Worm (Caenorhabditis elegans) whole organism, midembryonic: Measurements from ENCODE around the gene tbc-20.

Experiments
- T22C8.4 ChIP-seq: fragments of 200-800 bp; sonication (Bioruptor generic); IDR thresholded peaks from 2 replicates; pipeline ENCODE4 v1.3.6; 2022; ENCODE audit warnings: missing genetic modification characterization, missing compliant biosample characterization
- cog-1 ChIP-seq: sonication (generic microtip); optimal IDR thresholded peaks from 2 replicates; lab custom pipeline; 2016; ENCODE audit warnings: missing genetic modification characterization, missing compliant biosample characterization
- flt-1 ChIP-seq: fragments of 200-800 bp; sonication (Bioruptor generic); IDR thresholded peaks from 2 replicates; pipeline ENCODE4 v1.3.6; 2022; ENCODE audit warnings: missing genetic modification characterization, missing compliant biosample characterization
- klf-2 ChIP-seq: fragments of 200-800 bp; sonication (Bioruptor generic); conservative IDR thresholded peaks from 2 replicates; pipeline ENCODE4 v1.3.6; 2022; ENCODE audit warnings: missing genetic modification reagents, missing genetic modification characterization, missing compliant biosample characterization
- med-1 ChIP-seq: sonication (generic microtip); optimal IDR thresholded peaks from 2 replicates; lab custom pipeline; 2017; ENCODE audit warnings: missing genetic modification characterization, mild to moderate bottlenecking, missing compliant biosample characterization, antibody characterized with exemption, missing genetic modification reagents; ENCODE audit not compliant: insufficient read depth
- ref-1 ChIP-seq: fragments of 200-800 bp; sonication (Bioruptor generic); conservative IDR thresholded peaks from 2 replicates; pipeline ENCODE4 v1.3.6; 2022; ENCODE audit warnings: missing genetic modification reagents, missing genetic modification characterization, missing compliant biosample characterization
- tab-1 ChIP-seq: fragments of 200-800 bp; sonication (Bioruptor generic); IDR thresholded peaks from 2 replicates; pipeline ENCODE4 v1.3.6; 2022; ENCODE audit warnings: missing genetic modification characterization, missing compliant biosample characterization
- ztf-23 ChIP-seq: fragments of 200-800 bp; sonication (Bioruptor generic); IDR thresholded peaks from 2 replicates; pipeline ENCODE4 v1.3.6; 2022; ENCODE audit warnings: missing genetic modification reagents, missing genetic modification characterization, missing compliant biosample characterization
- ztf-29 ChIP-seq: fragments of 200-800 bp; sonication (Bioruptor generic); IDR thresholded peaks from 2 replicates; pipeline ENCODE4 v1.3.6; 2022; ENCODE audit warnings: missing genetic modification reagents, missing genetic modification characterization, missing compliant biosample characterization

tbc-20 gene

DNA sequence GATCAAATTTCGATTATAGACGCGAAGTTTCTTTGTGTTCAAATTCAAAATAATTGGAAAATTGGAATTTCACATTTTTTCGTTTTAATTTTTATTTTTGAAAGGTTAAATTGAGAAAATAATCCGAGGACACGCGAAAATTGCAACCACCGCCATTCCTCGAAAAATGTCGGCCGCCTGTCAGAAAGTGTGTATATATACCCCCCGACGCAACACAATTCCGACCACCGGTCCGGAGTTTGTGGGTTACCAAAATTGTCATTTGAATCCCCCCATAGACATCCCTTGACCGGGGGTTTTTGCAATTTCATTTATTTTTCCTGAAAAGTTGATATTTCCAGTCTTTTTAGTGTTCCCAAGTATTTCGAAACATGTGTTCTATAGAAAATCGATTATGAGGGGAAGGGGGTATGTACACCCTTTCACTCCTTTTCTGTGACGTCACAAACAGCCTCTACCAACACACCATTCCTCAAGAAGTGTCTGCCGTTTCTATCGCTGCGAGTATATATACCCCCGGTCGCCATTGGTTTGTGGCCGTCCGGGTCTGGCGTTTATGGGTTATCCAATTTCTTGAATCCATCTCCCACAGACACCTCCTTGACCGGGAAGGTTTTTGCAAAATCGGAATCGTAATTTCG lies 6.1 kb downstream of the tbc-20 start, which contains the start of gene W01D2.3:
Gene W01D2.3, minus strand, starts transcription at position 51 of the 641 bp plus-strand sequence.
- peak; percentile 82 for TF ChIP-seq cog-1 (tag; lab: Kevin White, UChicago)
- peak; percentile 90 for TF ChIP-seq tab-1 (GFP tag; lab: Robert Waterston, UW)
- TF ChIP-seq ztf-23 (GFP tag; lab: Robert Waterston, UW) = peak; percentile 93
- TF ChIP-seq ztf-29 (GFP tag; lab: Robert Waterston, UW) = peak; percentile 83
- TF ChIP-seq T22C8.4 = peak; percentile 87
- peak; percentile 93 for TF ChIP-seq flt-1 (GFP tag; lab: Robert Waterston, UW)
- peak; percentile 86 for TF ChIP-seq klf-2
- peak; percentile 84 for TF ChIP-seq ref-1 (GFP tag; lab: Robert Waterston, UW)
- peak; percentile 66 for TF ChIP-seq med-1 (GFP tag; lab: Kevin White, UChicago)

DNA sequence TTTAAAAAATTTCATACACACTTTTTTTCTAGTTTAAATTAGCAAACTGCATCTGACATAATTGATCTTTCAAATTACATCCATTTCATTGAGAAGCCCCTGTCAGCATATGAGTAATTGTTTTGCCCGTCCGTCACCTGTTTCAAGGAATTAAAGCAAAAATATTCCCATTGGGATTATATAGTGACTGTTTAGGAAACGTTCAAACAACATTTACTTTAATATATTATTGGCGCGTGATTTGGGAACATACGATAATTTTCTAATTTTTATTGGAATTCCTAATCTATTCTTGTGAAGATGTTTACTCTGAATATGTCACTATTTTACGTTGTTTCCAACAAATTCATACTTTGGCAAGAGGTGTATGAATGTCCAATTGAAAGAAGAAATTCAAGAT lies 7.4 kb downstream of the tbc-20 start, which contains the start of gene srt-11:
Gene srt-11, plus strand, starts transcription at position 301 of the 400 bp plus-strand sequence.
- TF ChIP-seq cog-1 (tag; lab: Kevin White, UChicago) = no peak
- TF ChIP-seq ref-1 (GFP tag; lab: Robert Waterston, UW) = no peak
- TF ChIP-seq med-1 (GFP tag; lab: Kevin White, UChicago) = no peak
- no peak for TF ChIP-seq T22C8.4
- no peak for TF ChIP-seq klf-2
- no peak for TF ChIP-seq ztf-29 (GFP tag; lab: Robert Waterston, UW)
- no peak for TF ChIP-seq flt-1 (GFP tag; lab: Robert Waterston, UW)
- TF ChIP-seq ztf-23 (GFP tag; lab: Robert Waterston, UW) = no peak
- TF ChIP-seq tab-1 (GFP tag; lab: Robert Waterston, UW) = no peak

DNA sequence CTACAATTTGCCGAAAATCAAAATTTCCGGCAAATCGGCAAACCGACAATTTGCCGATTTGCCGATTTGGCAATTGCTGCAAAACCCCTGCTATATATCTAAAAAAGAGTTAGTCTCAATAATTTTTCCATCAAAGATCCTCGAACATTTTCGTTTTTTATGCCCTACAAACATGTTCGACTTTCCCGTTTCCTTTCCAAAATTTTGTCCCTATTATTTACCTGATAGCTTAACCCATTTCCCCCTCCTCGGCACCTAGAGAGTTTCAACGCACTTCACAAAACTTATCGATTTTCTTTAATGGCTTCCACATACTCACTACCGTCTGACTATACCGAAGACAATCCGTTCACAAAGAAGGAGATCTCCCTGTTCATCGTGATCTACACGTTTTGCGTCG lies 10.4 kb downstream of the tbc-20 start, which contains the start of gene W01D2.6:
Gene W01D2.6, plus strand, starts transcription at position 301 of the 400 bp plus-strand sequence.
- no peak for TF ChIP-seq ref-1 (GFP tag; lab: Robert Waterston, UW)
- TF ChIP-seq flt-1 (GFP tag; lab: Robert Waterston, UW) = no peak
- TF ChIP-seq T22C8.4 = no peak
- TF ChIP-seq ztf-23 (GFP tag; lab: Robert Waterston, UW) = no peak
- no peak for TF ChIP-seq med-1 (GFP tag; lab: Kevin White, UChicago)

DNA sequence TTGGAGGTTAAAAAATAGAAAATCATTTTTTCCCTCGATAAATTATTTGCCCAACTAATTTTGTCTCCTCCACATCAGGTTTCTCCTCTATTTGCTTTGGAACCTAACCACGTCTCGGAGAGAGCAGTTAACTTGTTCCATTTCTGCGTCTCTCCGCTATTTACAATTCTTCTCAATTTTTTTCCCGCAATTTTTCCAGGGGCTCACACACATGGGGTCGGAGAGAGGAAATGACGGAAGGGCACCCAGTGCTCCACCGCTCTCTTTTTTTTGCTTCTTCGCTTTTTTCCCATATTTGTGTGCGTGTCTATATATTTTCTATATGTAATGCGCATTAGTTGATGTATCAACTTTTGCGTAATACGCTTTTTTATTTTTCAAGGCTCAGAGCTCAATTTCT lies 12.3 kb downstream of the tbc-20 start:
- TF ChIP-seq med-1 (GFP tag; lab: Kevin White, UChicago) (no peak), tab-1 (GFP tag; lab: Robert Waterston, UW) (no peak), ztf-29 (GFP tag; lab: Robert Waterston, UW) (no peak), klf-2 (no peak), ref-1 (GFP tag; lab: Robert Waterston, UW) (no peak), cog-1 (tag; lab: Kevin White, UChicago) (no peak)

DNA sequence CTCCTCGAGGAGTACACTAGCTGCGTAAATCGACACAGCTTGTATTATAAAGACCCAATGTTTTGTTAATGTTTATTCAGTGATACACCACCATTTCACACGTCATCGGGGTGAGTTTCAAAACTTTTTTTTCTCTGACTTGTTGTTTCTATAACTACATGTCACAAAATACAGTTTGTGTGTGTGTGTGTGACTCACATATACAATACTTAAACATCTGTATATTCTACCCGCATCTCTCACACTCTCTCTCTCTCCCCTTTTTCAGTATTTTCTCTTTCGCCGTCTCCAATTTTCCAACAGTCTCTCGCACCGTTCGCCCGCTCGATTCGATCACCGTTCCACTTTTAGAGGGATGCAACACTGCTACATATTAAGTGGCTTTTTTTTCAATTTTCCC lies 13.2 kb downstream of the tbc-20 start:
- TF ChIP-seq ztf-23 (GFP tag; lab: Robert Waterston, UW) (no peak), cog-1 (tag; lab: Kevin White, UChicago) (no peak), klf-2 (no peak), tab-1 (GFP tag; lab: Robert Waterston, UW) (no peak), ztf-29 (GFP tag; lab: Robert Waterston, UW) (no peak), ref-1 (GFP tag; lab: Robert Waterston, UW) (no peak), T22C8.4 (no peak), med-1 (GFP tag; lab: Kevin White, UChicago) (no peak), flt-1 (GFP tag; lab: Robert Waterston, UW) (no peak)

DNA sequence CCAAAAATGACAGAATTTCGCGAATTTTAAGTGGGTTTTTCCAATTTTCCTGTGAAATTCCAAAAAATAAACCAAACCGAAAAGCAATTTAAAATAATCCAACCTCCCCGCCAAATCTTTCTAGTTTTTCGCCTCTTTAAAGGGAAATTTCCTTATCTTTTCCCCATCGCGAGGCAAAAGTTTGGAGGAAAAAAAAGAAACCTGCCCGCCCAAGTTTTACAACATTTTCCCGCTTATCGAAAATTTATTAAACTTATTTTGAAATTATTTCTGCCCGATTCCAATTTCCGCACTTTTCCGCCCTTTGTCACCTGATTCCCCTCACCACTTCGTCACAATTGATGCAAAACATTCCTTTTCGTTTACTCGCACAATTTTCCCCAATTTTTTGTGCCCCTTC lies 14.0 kb downstream of the tbc-20 start, which contains the start of gene osta-3:
Gene osta-3, plus strand, starts transcription at position 301 of the 400 bp plus-strand sequence.
- no peak for TF ChIP-seq cog-1 (tag; lab: Kevin White, UChicago)
- no peak for TF ChIP-seq med-1 (GFP tag; lab: Kevin White, UChicago)
- TF ChIP-seq T22C8.4 = no peak
- TF ChIP-seq ztf-29 (GFP tag; lab: Robert Waterston, UW) = no peak
- no peak for TF ChIP-seq ref-1 (GFP tag; lab: Robert Waterston, UW)
- TF ChIP-seq klf-2 = no peak
- no peak for TF ChIP-seq flt-1 (GFP tag; lab: Robert Waterston, UW)

DNA sequence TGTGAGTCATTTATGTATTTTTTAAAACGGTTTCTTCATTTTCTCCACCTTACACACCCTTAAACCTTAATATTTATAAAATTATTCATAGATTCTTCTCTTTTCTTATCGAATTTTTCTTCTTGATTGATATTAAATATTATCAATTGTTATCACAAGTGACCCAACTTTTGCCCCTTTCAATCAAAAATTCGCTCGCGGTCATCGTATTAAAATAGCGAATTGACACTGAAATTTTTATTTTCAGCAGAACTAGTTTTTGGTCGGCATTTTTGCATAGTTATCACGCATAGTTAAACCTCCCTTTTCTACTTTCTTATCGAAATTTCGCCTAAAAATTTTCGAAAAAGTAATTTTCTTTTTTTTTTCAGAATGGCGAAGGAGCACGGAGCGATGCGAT lies 14.4 kb downstream of the tbc-20 start:
- TF ChIP-seq T22C8.4 (no peak), flt-1 (GFP tag; lab: Robert Waterston, UW) (no peak), ztf-23 (GFP tag; lab: Robert Waterston, UW) (no peak), klf-2 (no peak), tab-1 (GFP tag; lab: Robert Waterston, UW) (no peak), ref-1 (GFP tag; lab: Robert Waterston, UW) (no peak)

DNA sequence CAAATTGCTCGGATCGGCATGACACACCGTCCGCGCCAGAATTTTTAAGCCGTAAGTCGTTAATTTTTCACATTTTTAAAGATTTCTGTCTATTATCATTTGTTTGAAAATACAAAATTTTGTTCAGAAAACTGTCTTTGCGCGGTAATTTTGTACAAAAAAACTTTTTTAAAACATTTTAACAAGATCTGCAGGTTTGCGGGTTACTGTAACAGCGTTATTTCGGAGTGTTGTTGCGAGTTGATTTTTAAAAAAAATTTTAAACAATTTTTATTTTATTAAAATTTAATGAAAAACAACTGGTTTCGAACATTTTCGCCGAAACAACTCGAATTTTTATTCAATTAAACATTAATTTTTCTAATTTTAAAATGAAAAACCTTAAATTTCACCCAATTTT lies 14.8 kb downstream of the tbc-20 start:
- TF ChIP-seq ref-1 (GFP tag; lab: Robert Waterston, UW) = no peak
- no peak for TF ChIP-seq med-1 (GFP tag; lab: Kevin White, UChicago)
- no peak for TF ChIP-seq cog-1 (tag; lab: Kevin White, UChicago)
- TF ChIP-seq klf-2 = no peak
- TF ChIP-seq ztf-23 (GFP tag; lab: Robert Waterston, UW) = no peak

DNA sequence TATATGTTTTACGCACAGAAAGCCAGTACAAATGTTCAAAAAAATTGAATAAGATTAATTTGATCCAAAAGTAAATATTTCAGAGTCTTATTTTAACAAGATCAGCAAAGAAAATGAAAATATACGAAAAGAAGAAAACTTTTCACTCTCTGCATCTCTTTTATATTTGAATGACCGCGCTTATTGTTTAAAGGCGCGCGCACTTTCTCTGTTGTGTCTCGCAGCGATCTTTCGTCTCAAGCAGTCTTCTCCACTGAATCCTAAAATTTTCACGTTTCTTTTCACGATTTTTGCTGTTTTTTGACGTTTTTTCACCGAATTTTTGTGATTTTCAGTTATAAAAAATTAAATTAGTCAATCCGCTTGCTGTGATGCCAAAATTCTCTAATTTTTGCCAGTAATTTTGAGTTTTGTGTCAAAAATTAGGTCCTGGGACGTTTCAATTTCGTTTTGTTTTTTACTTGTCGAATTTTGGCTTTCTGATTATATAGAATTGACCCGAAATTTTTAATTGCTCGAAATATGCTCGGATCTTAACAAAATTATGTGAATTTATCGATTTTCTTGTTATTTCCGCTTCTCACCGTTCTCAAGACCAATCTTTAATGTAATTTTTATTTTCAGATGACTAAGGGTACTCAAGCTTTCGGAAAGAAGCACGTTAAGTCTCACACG lies 16.8 kb downstream of the tbc-20 start, which contains the start of gene W01D2.1:
Gene W01D2.1, plus strand, starts transcription at position 625 of the 675 bp plus-strand sequence.
- TF ChIP-seq ref-1 (GFP tag; lab: Robert Waterston, UW) = no peak
- TF ChIP-seq ztf-23 (GFP tag; lab: Robert Waterston, UW) = no peak
- no peak for TF ChIP-seq T22C8.4
- no peak for TF ChIP-seq cog-1 (tag; lab: Kevin White, UChicago)
- no peak for TF ChIP-seq med-1 (GFP tag; lab: Kevin White, UChicago)
- no peak for TF ChIP-seq tab-1 (GFP tag; lab: Robert Waterston, UW)
